Worm (Caenorhabditis elegans): ENCODE results near the gene chil-26.

- TF ChIP-seq lin-13 (tag; optimal IDR thresholded peaks at IDR 0.05) (no peak), sem-2 (GFP tag; optimal IDR thresholded peaks at IDR 0.05) (no peak)
Observed at ce11 chrII:9501955-9502354, 27.1 kb downstream of the chil-26 start.

Measured in whole organism, mixed stage, embryonic.